Fruit fly (Drosophila melanogaster) whole organism, embryonic: ENCODE measurements around the gene dah.
A peak's percentile ranks its signal among the peaks of the same experiment; 100 is the strongest.

Experiments used
- ATbp ChIP-seq: fragments of 200-800 bp; sonication (Bioruptor generic); optimal IDR thresholded peaks from 2 replicates; lab custom pipeline; 2017; ENCODE audit warnings: missing biosample characterization, mild to moderate bottlenecking, missing genetic modification characterization, missing genetic modification reagents
- Atf6 ChIP-seq: fragments of 200-800 bp; sonication (Bioruptor generic); IDR thresholded peaks from 2 replicates; pipeline ENCODE4 v1.3.6; 2022; ENCODE audit warnings: missing biosample characterization, missing genetic modification characterization
- B-H2 ChIP-seq: fragments of 200-800 bp; sonication (Bioruptor generic); optimal IDR thresholded peaks from 2 replicates; lab custom pipeline; 2018; ENCODE audit warnings: missing biosample characterization, mild to moderate bottlenecking, missing genetic modification characterization
- CG10565 ChIP-seq: fragments of 200-800 bp; sonication (Bioruptor generic); optimal IDR thresholded peaks from 3 replicates; lab custom pipeline; 2016; ENCODE audit warnings: missing biosample characterization, mild to moderate bottlenecking, missing genetic modification characterization
- CG11085 ChIP-seq: fragments of 200-800 bp; sonication (Bioruptor generic); IDR thresholded peaks from 2 replicates; pipeline ENCODE4 v1.3.6; 2022; ENCODE audit warnings: missing biosample characterization, missing genetic modification characterization
- CG11093 ChIP-seq: fragments of 200-800 bp; sonication (Bioruptor generic); IDR thresholded peaks from 3 replicates; pipeline ENCODE4 v1.3.6; 2022; ENCODE audit warnings: missing biosample characterization, missing genetic modification characterization
- CG13287 ChIP-seq: fragments of 200-800 bp; sonication (Bioruptor generic); IDR thresholded peaks from 2 replicates; pipeline ENCODE4 v1.3.6; 2022; ENCODE audit warnings: missing biosample characterization, missing genetic modification characterization; ENCODE audit not compliant: partially characterized antibody
- CG13296 ChIP-seq: fragments of 200-800 bp; sonication (Bioruptor generic); optimal IDR thresholded peaks from 3 replicates; lab custom pipeline; 2018; ENCODE audit warnings: missing biosample characterization, mild to moderate bottlenecking, missing genetic modification characterization
- CG13424 ChIP-seq: fragments of 200-800 bp; sonication (Bioruptor generic); optimal IDR thresholded peaks from 2 replicates; lab custom pipeline; 2019; ENCODE audit warnings: missing biosample characterization, mild to moderate bottlenecking, missing genetic modification characterization, moderate library complexity
- CG13894 ChIP-seq: fragments of 200-800 bp; sonication (Bioruptor generic); optimal IDR thresholded peaks from 3 replicates; lab custom pipeline; 2018; ENCODE audit warnings: missing biosample characterization, mild to moderate bottlenecking, missing genetic modification characterization, moderate library complexity
- CG17829 ChIP-seq: fragments of 200-800 bp; optimal IDR thresholded peaks from 2 replicates; lab custom pipeline; 2019; ENCODE audit warnings: missing biosample characterization, mild to moderate bottlenecking, missing genetic modification characterization, moderate library complexity
- CG2129 ChIP-seq: fragments of 200-800 bp; sonication (Bioruptor generic); IDR thresholded peaks from 2 replicates; pipeline ENCODE4 v1.3.6; 2022; ENCODE audit warnings: missing biosample characterization, missing genetic modification characterization; ENCODE audit not compliant: partially characterized antibody
- CG2712 ChIP-seq: fragments of 200-800 bp; optimal IDR thresholded peaks from 3 replicates; lab custom pipeline; 2019; ENCODE audit warnings: missing biosample characterization, mild to moderate bottlenecking, missing genetic modification characterization, moderate library complexity
- CG32767 ChIP-seq: fragments of 200-800 bp; sonication (Bioruptor generic); IDR thresholded peaks from 2 replicates; pipeline ENCODE4 v1.3.6; 2022; ENCODE audit warnings: missing biosample characterization, missing genetic modification characterization
- CG4328 ChIP-seq: fragments of 200-800 bp; sonication (Bioruptor generic); optimal IDR thresholded peaks from 3 replicates; lab custom pipeline; 2017; ENCODE audit warnings: missing biosample characterization, missing genetic modification reagents, missing genetic modification characterization
- CG5180 ChIP-seq: fragments of 200-800 bp; sonication (Bioruptor generic); optimal IDR thresholded peaks from 3 replicates; lab custom pipeline; 2017; ENCODE audit warnings: missing biosample characterization, missing genetic modification characterization, mild to moderate bottlenecking, moderate library complexity, missing genetic modification reagents
- CG6175 ChIP-seq: fragments of 200-800 bp; sonication (Bioruptor generic); IDR thresholded peaks from 3 replicates; pipeline ENCODE4 v1.3.6; 2022; ENCODE audit warnings: missing biosample characterization, missing genetic modification characterization
- CG6813 ChIP-seq: fragments of 200-800 bp; sonication (Bioruptor generic); optimal IDR thresholded peaks from 2 replicates; lab custom pipeline; 2017; ENCODE audit warnings: missing biosample characterization, missing genetic modification characterization, mild to moderate bottlenecking, moderate library complexity, missing genetic modification reagents
- CG8765 ChIP-seq: fragments of 200-800 bp; sonication (Bioruptor generic); IDR thresholded peaks from 2 replicates; pipeline ENCODE4 v1.3.6; 2022; ENCODE audit warnings: missing biosample characterization, missing genetic modification characterization
- CkIIα-i1 ChIP-seq: fragments of 200-800 bp; sonication (Bioruptor generic); IDR thresholded peaks from 2 replicates; pipeline ENCODE4 v1.3.6; 2022; ENCODE audit warnings: missing biosample characterization, missing genetic modification characterization
- CoRest ChIP-seq: fragments of 200-800 bp; sonication (Bioruptor generic); optimal IDR thresholded peaks from 3 replicates; lab custom pipeline; 2018; ENCODE audit warnings: missing biosample characterization, mild to moderate bottlenecking, missing genetic modification characterization, moderate library complexity
- Dek ChIP-seq: fragments of 200-800 bp; sonication (Bioruptor generic); optimal IDR thresholded peaks from 3 replicates; lab custom pipeline; 2019; ENCODE audit warnings: missing biosample characterization, mild to moderate bottlenecking, missing genetic modification characterization, moderate library complexity
- Fer3 ChIP-seq: fragments of 200-800 bp; sonication (Bioruptor generic); optimal IDR thresholded peaks from 2 replicates; lab custom pipeline; 2018; ENCODE audit warnings: missing biosample characterization, mild to moderate bottlenecking, missing genetic modification characterization, moderate library complexity
- Hand ChIP-seq: fragments of 200-800 bp; sonication (Bioruptor generic); optimal IDR thresholded peaks from 2 replicates; lab custom pipeline; 2017; ENCODE audit warnings: mild to moderate bottlenecking, missing biosample characterization, missing genetic modification reagents, missing genetic modification characterization
- Hmx ChIP-seq: fragments of 200-800 bp; sonication (Bioruptor generic); optimal IDR thresholded peaks from 2 replicates; lab custom pipeline; 2016; ENCODE audit warnings: missing biosample characterization, missing genetic modification characterization
- Hr51 ChIP-seq, 2 experiments: fragments of 200-800 bp; sonication (Bioruptor generic); optimal IDR thresholded peaks; 2 replicates in 1 of 2; 3 replicates in 1 of 2; lab custom pipeline; 2016 to 2018; ENCODE audit warnings: missing biosample characterization in 2 of 2, missing genetic modification characterization in 2 of 2, mild to moderate bottlenecking in 1 of 2, moderate library complexity in 1 of 2
- Hsf ChIP-seq: fragments of 200-800 bp; sonication (Bioruptor generic); optimal IDR thresholded peaks from 3 replicates; lab custom pipeline; 2016; ENCODE audit warnings: missing biosample characterization, missing genetic modification characterization
- Meics ChIP-seq: fragments of 200-800 bp; sonication (Bioruptor generic); optimal IDR thresholded peaks from 2 replicates; lab custom pipeline; 2017; ENCODE audit warnings: missing biosample characterization, mild to moderate bottlenecking, missing genetic modification characterization
- Oaz ChIP-seq: fragments of 200-800 bp; sonication (Bioruptor generic); IDR thresholded peaks from 2 replicates; pipeline ENCODE4 v1.3.6; 2022; ENCODE audit warnings: missing biosample characterization, missing genetic modification characterization
- Poxn ChIP-seq: fragments of 200-800 bp; sonication (Bioruptor generic); IDR thresholded peaks from 2 replicates; pipeline ENCODE4 v1.3.6; 2022; ENCODE audit warnings: missing biosample characterization, missing genetic modification characterization
- Ptx1 ChIP-seq: fragments of 200-800 bp; sonication (Bioruptor generic); IDR thresholded peaks from 2 replicates; pipeline ENCODE4 v1.3.6; 2022; ENCODE audit warnings: missing biosample characterization, missing genetic modification characterization
- Rfx ChIP-seq: fragments of 200-800 bp; sonication (Bioruptor generic); IDR thresholded peaks from 2 replicates; pipeline ENCODE4 v1.3.6; 2022; ENCODE audit warnings: missing biosample characterization, missing genetic modification characterization
- Scr ChIP-seq: fragments of 200-800 bp; sonication (Bioruptor generic); IDR thresholded peaks from 2 replicates; pipeline ENCODE4 v1.3.6; 2022; ENCODE audit warnings: missing biosample characterization, missing genetic modification characterization; ENCODE audit not compliant: partially characterized antibody
- Sry-δ ChIP-seq: fragments of 200-800 bp; sonication (Bioruptor generic); optimal IDR thresholded peaks from 2 replicates; lab custom pipeline; 2016; ENCODE audit warnings: missing biosample characterization, missing genetic modification characterization
- Ssrp ChIP-seq: fragments of 200-800 bp; sonication (Bioruptor generic); optimal IDR thresholded peaks from 2 replicates; lab custom pipeline; 2018; ENCODE audit warnings: missing biosample characterization, mild to moderate bottlenecking, missing genetic modification characterization, moderate library complexity
- TFAM ChIP-seq: fragments of 200-800 bp; sonication (Bioruptor generic); optimal IDR thresholded peaks from 2 replicates; lab custom pipeline; 2017; ENCODE audit warnings: missing biosample characterization, missing genetic modification characterization, inconsistent platforms
- Taf1 ChIP-seq: fragments of 200-800 bp; sonication (Bioruptor generic); IDR thresholded peaks from 2 replicates; pipeline ENCODE4 v1.3.6; 2022; ENCODE audit warnings: missing biosample characterization, missing genetic modification characterization
- Trl ChIP-seq, 3 experiments: fragments of >200 bp in 2 of 3; fragments of 200-800 bp in 1 of 3; sonication (Bioruptor generic) in 1 of 3; optimal IDR thresholded peaks; 2 replicates in 1 of 3; 3 replicates in 2 of 3; lab custom pipeline; 2016 to 2017; ENCODE audit warnings: missing biosample characterization in 1 of 3, missing genetic modification characterization in 1 of 3
- Xbp1 ChIP-seq: fragments of 200-800 bp; sonication (Bioruptor generic); optimal IDR thresholded peaks from 3 replicates; lab custom pipeline; 2016; ENCODE audit warnings: missing biosample characterization, mild to moderate bottlenecking, missing genetic modification characterization
- cad ChIP-seq: fragments of >200 bp; optimal IDR thresholded peaks from 2 replicates; lab custom pipeline; 2017; ENCODE audit warnings: missing biosample characterization, missing genetic modification characterization
- caup ChIP-seq: fragments of 200-800 bp; sonication (Bioruptor generic); optimal IDR thresholded peaks from 3 replicates; lab custom pipeline; 2017; ENCODE audit warnings: missing biosample characterization, mild to moderate bottlenecking, missing genetic modification characterization, moderate library complexity; ENCODE audit not compliant: severe bottlenecking
- eve ChIP-seq, 2 experiments: fragments of >200 bp; optimal IDR thresholded peaks; 2 replicates each; lab custom pipeline; 2017; ENCODE audit warnings: missing biosample characterization in 2 of 2, missing genetic modification characterization in 2 of 2
- gcm ChIP-seq: fragments of 200-800 bp; sonication (Bioruptor generic); optimal IDR thresholded peaks from 2 replicates; lab custom pipeline; 2019; ENCODE audit warnings: missing biosample characterization, mild to moderate bottlenecking, missing genetic modification characterization, moderate library complexity
- jumu ChIP-seq: fragments of 200-800 bp; sonication (Bioruptor generic); optimal IDR thresholded peaks from 3 replicates; lab custom pipeline; 2016; ENCODE audit warnings: missing biosample characterization, missing genetic modification characterization
- oc ChIP-seq: fragments of 200-800 bp; sonication (Bioruptor generic); optimal IDR thresholded peaks from 2 replicates; lab custom pipeline; 2018; ENCODE audit warnings: missing biosample characterization, mild to moderate bottlenecking, missing genetic modification characterization, moderate library complexity
- rib ChIP-seq: fragments of 200-800 bp; sonication (Bioruptor generic); IDR thresholded peaks from 2 replicates; pipeline ENCODE4 v1.3.6; 2022; ENCODE audit warnings: missing biosample characterization, missing genetic modification characterization
- tap ChIP-seq: fragments of 200-800 bp; optimal IDR thresholded peaks from 3 replicates; lab custom pipeline; 2019; ENCODE audit warnings: missing biosample characterization, mild to moderate bottlenecking, missing genetic modification characterization, moderate library complexity
- twi ChIP-seq: fragments of 200-800 bp; optimal IDR thresholded peaks from 2 replicates; lab custom pipeline; 2019; ENCODE audit warnings: missing biosample characterization, mild to moderate bottlenecking, missing genetic modification characterization, moderate library complexity

Gene dah

dm6 chrX:15296969-15297816, 30.9 kb upstream of the dah start, which contains the start of gene gce (continued):
- no peak for TF ChIP-seq TFAM (GFP tag; lab: Kevin White, UChicago)
- no peak for TF ChIP-seq jumu (GFP tag; lab: Kevin White, UChicago)
- TF ChIP-seq CG13894 (tag; lab: Kevin White, UChicago), result no peak
- TF ChIP-seq Scr (GFP tag; lab: Robert Waterston, UW), result no peak
- peak; percentile 68 for TF ChIP-seq CG13424 (tag; lab: Kevin White, UChicago)
- no peak for TF ChIP-seq CG2129 (GFP tag; lab: Robert Waterston, UW)
- TF ChIP-seq eve (GFP tag; optimal IDR thresholded peaks at IDR 0.05; lab: Kevin White, UChicago), result no peak
- no peak for TF ChIP-seq Hsf
- peak; percentile 77 for TF ChIP-seq Meics
- peak; percentile 41 for TF ChIP-seq Hand (GFP tag; lab: Kevin White, UChicago)
- peak; percentile 37; the same call in 1 of the 2 replicates for TF ChIP-seq Ptx1 (GFP tag; lab: Robert Waterston, UW)
- no peak for TF ChIP-seq Taf1 (GFP tag; lab: Robert Waterston, UW)
- TF ChIP-seq Hmx (GFP tag; lab: Kevin White, UChicago), result no peak
- no peak for TF ChIP-seq Poxn (GFP tag; lab: Robert Waterston, UW)
- peak; percentile 41 for TF ChIP-seq CG4328 (GFP tag; lab: Kevin White, UChicago)
- TF ChIP-seq CG6813 (GFP tag; lab: Kevin White, UChicago), result peak; percentile 12
- TF ChIP-seq CG5180 (GFP tag; lab: Kevin White, UChicago), result peak; percentile 13
- peak; percentile 10 for TF ChIP-seq B-H2
- peak; percentile 43 for TF ChIP-seq gcm (GFP tag; lab: Kevin White, UChicago)
- peak; percentile 6 for TF ChIP-seq Ssrp
- no peak for TF ChIP-seq CG32767
- TF ChIP-seq ATbp (GFP tag; lab: Kevin White, UChicago), result no peak
- TF ChIP-seq CG13296 (GFP tag; lab: Kevin White, UChicago), result peak; percentile 52
- no peak for TF ChIP-seq rib (GFP tag; lab: Robert Waterston, UW)
- TF ChIP-seq Oaz, result no peak
- 0 out of 3 replicates have a peak, but pooled peaks have one; percentile 15 for TF ChIP-seq CG11093 (GFP tag; lab: Robert Waterston, UW)
- peak; percentile 31 for TF ChIP-seq caup
- TF ChIP-seq oc, result no peak
- peak; percentile 45 for TF ChIP-seq Fer3
- TF ChIP-seq CG11085 (GFP tag; lab: Robert Waterston, UW), result no peak
- TF ChIP-seq tap (tag; lab: Kevin White, UChicago), result peak; percentile 16
- no peak for TF ChIP-seq CG13287 (GFP tag; lab: Robert Waterston, UW)
- peak; percentile 38 for TF ChIP-seq Dek
- TF ChIP-seq Sry-δ (GFP tag; lab: Kevin White, UChicago), result no peak
- TF ChIP-seq CG8765 (GFP tag; lab: Robert Waterston, UW), result no peak
- TF ChIP-seq CkIIα-i1, result no peak
- TF ChIP-seq Xbp1 (GFP tag; lab: Kevin White, UChicago), result peak; percentile 27
- no peak for TF ChIP-seq Atf6 (GFP tag; lab: Robert Waterston, UW)
- TF ChIP-seq Rfx, result peak; percentile 48
- TF ChIP-seq CG2712, result peak; percentile 60
- TF ChIP-seq Trl (optimal IDR thresholded peaks at IDR 0.05; lab: Kevin White, UChicago), result peak in 1 of 2 experiments; percentile 13
- no peak for TF ChIP-seq Trl (GFP tag; optimal IDR thresholded peaks at IDR 0.05; lab: Kevin White, UChicago)
- peak; percentile 76 for TF ChIP-seq CoRest (tag; lab: Kevin White, UChicago)
- no peak for TF ChIP-seq CG6175
- TF ChIP-seq twi (tag; lab: Kevin White, UChicago), result no peak
- no peak for TF ChIP-seq CG10565 (GFP tag; lab: Kevin White, UChicago)
- TF ChIP-seq Hr51 (GFP tag; optimal IDR thresholded peaks at IDR 0.05; lab: Kevin White, UChicago), result peak in 1 of 2 experiments; percentile 79
- peak; percentile 48 for TF ChIP-seq CG17829 (tag; lab: Kevin White, UChicago)
- TF ChIP-seq cad, result no peak
